Fruit fly (Drosophila melanogaster): ENCODE measurements around the gene CG45075.

The CG45075 gene

DNA sequence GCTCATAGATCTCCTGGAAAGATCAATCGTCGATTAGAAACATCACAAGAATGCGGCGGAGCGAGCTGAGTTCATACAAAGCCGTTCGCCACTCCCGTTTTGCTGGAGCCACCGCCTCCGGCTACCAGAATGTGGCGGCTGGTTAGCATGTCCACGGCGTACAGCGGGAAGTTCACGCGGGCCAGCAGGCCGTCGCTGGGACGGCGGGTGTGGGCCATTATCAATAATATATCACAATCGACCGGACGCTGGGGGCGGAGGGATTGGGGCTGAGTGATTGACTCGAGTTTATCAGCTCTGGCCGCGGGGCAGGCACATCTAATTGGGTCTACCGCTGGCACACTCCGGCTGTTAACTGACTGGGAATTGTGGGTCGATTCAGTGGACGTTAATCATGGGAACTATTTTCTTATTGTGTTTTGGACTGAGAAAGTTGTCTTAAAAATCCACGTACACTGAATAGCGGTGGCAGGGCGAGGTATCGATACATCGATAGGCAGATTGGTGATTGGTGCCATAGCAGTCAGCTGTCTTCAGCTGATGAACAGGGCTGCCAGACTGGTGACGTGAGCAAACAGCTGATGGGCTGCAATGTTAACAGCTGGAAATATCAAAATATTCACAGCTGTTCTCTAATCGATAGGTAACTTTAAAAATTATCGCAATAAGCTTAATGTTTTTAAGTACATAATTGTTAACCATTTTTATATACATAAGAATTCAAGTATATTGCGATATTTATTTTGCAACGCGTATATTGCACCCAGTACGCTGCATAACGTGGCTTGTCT lies 7.5 kb downstream of the CG45075 start, which contains the start of gene CG9175 (continued):
- TF ChIP-seq MBD-R2 (GFP tag; IDR thresholded peaks at IDR 0.05), result peak; percentile 98
- TF ChIP-seq CG9727 (GFP tag; optimal IDR thresholded peaks at IDR 0.05), result peak; percentile 38
- TF ChIP-seq chn (GFP tag; optimal IDR thresholded peaks at IDR 0.05), result peak; percentile 30
- no peak for TF ChIP-seq dimm (GFP tag; IDR thresholded peaks at IDR 0.05)
- no peak for TF ChIP-seq Tbp (GFP tag; optimal IDR thresholded peaks at IDR 0.05)
- TF ChIP-seq CG6654 (GFP tag; optimal IDR thresholded peaks at IDR 0.05), result no peak
- TF ChIP-seq gro (GFP tag; optimal IDR thresholded peaks at IDR 0.05), result peak; percentile 83
- TF ChIP-seq nmo (GFP tag; optimal IDR thresholded peaks at IDR 0.05), result peak; percentile 67
- peak; percentile 7 for TF ChIP-seq ind (GFP tag; optimal IDR thresholded peaks at IDR 0.05)
- TF ChIP-seq grau (tag; optimal IDR thresholded peaks at IDR 0.05), result peak; percentile 46
- peak; percentile 56 for TF ChIP-seq NfI (GFP tag; optimal IDR thresholded peaks at IDR 0.05)
- TF ChIP-seq seq (GFP tag; IDR thresholded peaks at IDR 0.05), result no peak
- TF ChIP-seq sob (GFP tag; IDR thresholded peaks at IDR 0.05), result peak; percentile 74
- peak; percentile 90 for TF ChIP-seq CG1603 (tag; optimal IDR thresholded peaks at IDR 0.05)
- peak; percentile 75; the same call in 1 of the 2 replicates for TF ChIP-seq nerfin-2 (GFP tag; IDR thresholded peaks at IDR 0.05; ENCODE audit: partially characterized antibody)
- peak in 1 of 2 experiments; percentile 31 for TF ChIP-seq insv (GFP tag; optimal IDR thresholded peaks at IDR 0.05)
- no peak for TF ChIP-seq CG43689 (GFP tag; IDR thresholded peaks at IDR 0.05)
- TF ChIP-seq CG10209 (GFP tag; optimal IDR thresholded peaks at IDR 0.05), result peak; percentile 19
- peak; percentile 62 for TF ChIP-seq sug (tag; optimal IDR thresholded peaks at IDR 0.05)
- peak; percentile 43 for TF ChIP-seq CG11504 (tag; optimal IDR thresholded peaks at IDR 0.05)
- peak; percentile 58 for TF ChIP-seq D (optimal IDR thresholded peaks at IDR 0.05)
- no peak for TF ChIP-seq D (GFP tag; optimal IDR thresholded peaks at IDR 0.05)
- no peak for TF ChIP-seq CG7745 (tag; optimal IDR thresholded peaks at IDR 0.05)
- TF ChIP-seq CG12155 (GFP tag; optimal IDR thresholded peaks at IDR 0.05), result peak; percentile 33
- peak; percentile 14 for TF ChIP-seq CG4854 (GFP tag; optimal IDR thresholded peaks at IDR 0.05)
- no peak for TF ChIP-seq otp (GFP tag; IDR thresholded peaks at IDR 0.05)
- peak; percentile 73 for TF ChIP-seq NC2β (GFP tag; optimal IDR thresholded peaks at IDR 0.05)
- no peak for TF ChIP-seq CG7786 (GFP tag; optimal IDR thresholded peaks at IDR 0.05)
- no peak for TF ChIP-seq CG10565 (GFP tag; optimal IDR thresholded peaks at IDR 0.05)
- TF ChIP-seq CG17912 (GFP tag; optimal IDR thresholded peaks at IDR 0.05), result peak; percentile 63
- TF ChIP-seq E2f2 (GFP tag; IDR thresholded peaks at IDR 0.05), result peak; percentile 55; the same call in 1 of the 2 replicates
- no peak for TF ChIP-seq CG18764 (GFP tag; optimal IDR thresholded peaks at IDR 0.05)
- TF ChIP-seq luna (GFP tag; optimal IDR thresholded peaks at IDR 0.05), result peak; percentile 5
- TF ChIP-seq tx (GFP tag; optimal IDR thresholded peaks at IDR 0.05), result peak; percentile 39
- TF ChIP-seq vfl (GFP tag; optimal IDR thresholded peaks at IDR 0.05), result peak; percentile 6
- TF ChIP-seq CG3995 (GFP tag; optimal IDR thresholded peaks at IDR 0.05), result peak; percentile 40
- TF ChIP-seq CG3281 (GFP tag; optimal IDR thresholded peaks at IDR 0.05), result no peak
- no peak for TF ChIP-seq CG8281 (tag; optimal IDR thresholded peaks at IDR 0.05)
- peak; percentile 68 for TF ChIP-seq Myb (GFP tag; optimal IDR thresholded peaks at IDR 0.05)
- no peak for TF ChIP-seq Atf6 (GFP tag; IDR thresholded peaks at IDR 0.05)
- TF ChIP-seq ase (GFP tag; IDR thresholded peaks at IDR 0.05), result no peak
- TF ChIP-seq Sry-δ (GFP tag; optimal IDR thresholded peaks at IDR 0.05), result peak; percentile 99
- TF ChIP-seq ato (GFP tag; IDR thresholded peaks at IDR 0.05; ENCODE audit: partially characterized antibody), result peak; percentile 95
- TF ChIP-seq CHES-1-like (GFP tag; optimal IDR thresholded peaks at IDR 0.05), result peak; percentile 89
- TF ChIP-seq Antp (GFP tag; optimal IDR thresholded peaks at IDR 0.05), result peak; percentile 39
- TF ChIP-seq Spps (tag; optimal IDR thresholded peaks at IDR 0.05), result peak; percentile 7
- TF ChIP-seq Dll (GFP tag; IDR thresholded peaks at IDR 0.05; ENCODE audit: partially characterized antibody), result peak; percentile 95
- peak; percentile 8 for TF ChIP-seq bab2 (GFP tag; optimal IDR thresholded peaks at IDR 0.05)
- no peak for TF ChIP-seq scrt (GFP tag; optimal IDR thresholded peaks at IDR 0.05)
- peak; percentile 82 for TF ChIP-seq Ets97D (GFP tag; optimal IDR thresholded peaks at IDR 0.05)

All from whole organism, embryonic.